Fruit fly (Drosophila melanogaster) whole organism, embryonic: ENCODE results near the gene Gr64f.

Source experiments
- Adf1 ChIP-seq: fragments of 200-800 bp; sonication (Bioruptor generic); IDR thresholded peaks from 2 replicates; pipeline ENCODE4 v1.3.6; 2022; ENCODE audit warnings: missing biosample characterization, missing genetic modification characterization
- Atf3 ChIP-seq: fragments of 200-800 bp; sonication (Bioruptor generic); optimal IDR thresholded peaks from 3 replicates; lab custom pipeline; 2016; ENCODE audit warnings: missing biosample characterization, missing genetic modification characterization
- B-H1 ChIP-seq: fragments of 200-800 bp; sonication (Bioruptor generic); IDR thresholded peaks from 3 replicates; pipeline ENCODE4 v1.3.6; 2022; ENCODE audit warnings: missing biosample characterization, missing genetic modification characterization
- Bteb2 ChIP-seq: fragments of 200-800 bp; sonication (Bioruptor generic); optimal IDR thresholded peaks from 2 replicates; lab custom pipeline; 2016; ENCODE audit warnings: missing biosample characterization, missing genetic modification characterization
- CG10366 ChIP-seq: fragments of 200-800 bp; sonication (Bioruptor generic); IDR thresholded peaks from 2 replicates; pipeline ENCODE4 v1.3.6; 2022; ENCODE audit warnings: missing biosample characterization, missing genetic modification characterization
- CG10959 ChIP-seq: fragments of 200-800 bp; sonication (Bioruptor generic); IDR thresholded peaks from 2 replicates; pipeline ENCODE4 v1.3.6; 2022; ENCODE audit warnings: missing biosample characterization, missing genetic modification characterization
- CG11093 ChIP-seq: fragments of 200-800 bp; sonication (Bioruptor generic); IDR thresholded peaks from 3 replicates; pipeline ENCODE4 v1.3.6; 2022; ENCODE audit warnings: missing biosample characterization, missing genetic modification characterization
- CG12769 ChIP-seq: fragments of 200-800 bp; sonication (Bioruptor generic); optimal IDR thresholded peaks from 2 replicates; lab custom pipeline; 2019; ENCODE audit warnings: missing biosample characterization, mild to moderate bottlenecking, missing genetic modification characterization, moderate library complexity
- CG14050 ChIP-seq: fragments of 200-800 bp; sonication (Bioruptor generic); IDR thresholded peaks from 3 replicates; pipeline ENCODE4 v1.3.6; 2022; ENCODE audit warnings: missing biosample characterization, missing genetic modification characterization
- CG15073 ChIP-seq: fragments of 200-800 bp; sonication (Bioruptor generic); optimal IDR thresholded peaks from 2 replicates; lab custom pipeline; 2016; ENCODE audit warnings: missing biosample characterization, missing genetic modification characterization
- CG1647 ChIP-seq: fragments of 200-800 bp; sonication (Bioruptor generic); optimal IDR thresholded peaks from 3 replicates; lab custom pipeline; 2016; ENCODE audit warnings: missing biosample characterization, missing genetic modification characterization
- CG17328 ChIP-seq: fragments of 200-800 bp; sonication (Bioruptor generic); IDR thresholded peaks from 2 replicates; pipeline ENCODE4 v1.3.6; 2022; ENCODE audit warnings: missing biosample characterization, missing genetic modification characterization
- CG17359 ChIP-seq: fragments of 200-800 bp; sonication (Bioruptor generic); optimal IDR thresholded peaks from 3 replicates; lab custom pipeline; 2018; ENCODE audit warnings: missing biosample characterization, mild to moderate bottlenecking, missing genetic modification characterization, moderate library complexity
- CG17568 ChIP-seq: fragments of 200-800 bp; sonication (Bioruptor generic); optimal IDR thresholded peaks from 2 replicates; lab custom pipeline; 2018; ENCODE audit warnings: missing biosample characterization, mild to moderate bottlenecking, missing genetic modification characterization, moderate library complexity
- CG18599 ChIP-seq: fragments of 200-800 bp; sonication (Bioruptor generic); optimal IDR thresholded peaks from 3 replicates; lab custom pipeline; 2017; ENCODE audit warnings: missing biosample characterization, missing genetic modification characterization, mild to moderate bottlenecking, moderate library complexity, missing genetic modification reagents
- CG30403 ChIP-seq: fragments of 200-800 bp; sonication (Bioruptor generic); optimal IDR thresholded peaks from 3 replicates; lab custom pipeline; 2016; ENCODE audit warnings: missing biosample characterization, missing genetic modification characterization
- CG3726 ChIP-seq: fragments of 200-800 bp; sonication (Bioruptor generic); IDR thresholded peaks from 3 replicates; pipeline ENCODE4, ENCODE4 v1.3.6; 2022; ENCODE audit warnings: missing biosample characterization, missing genetic modification characterization
- CG3838 ChIP-seq: fragments of 200-800 bp; sonication (Bioruptor generic); optimal IDR thresholded peaks from 3 replicates; lab custom pipeline; 2016; ENCODE audit warnings: missing biosample characterization, missing genetic modification characterization
- CG4360 ChIP-seq: fragments of 200-800 bp; sonication (Bioruptor generic); IDR thresholded peaks from 2 replicates; pipeline ENCODE4 v1.3.6; 2022; ENCODE audit warnings: missing biosample characterization, missing genetic modification characterization
- CG5245 ChIP-seq: fragments of 200-800 bp; sonication (Bioruptor generic); optimal IDR thresholded peaks from 3 replicates; lab custom pipeline; 2016; ENCODE audit warnings: missing biosample characterization, missing genetic modification characterization
- CG6813 ChIP-seq: fragments of 200-800 bp; sonication (Bioruptor generic); optimal IDR thresholded peaks from 2 replicates; lab custom pipeline; 2017; ENCODE audit warnings: missing biosample characterization, missing genetic modification characterization, mild to moderate bottlenecking, moderate library complexity, missing genetic modification reagents
- CG7372 ChIP-seq: fragments of 200-800 bp; sonication (Bioruptor generic); IDR thresholded peaks from 2 replicates; pipeline ENCODE4 v1.3.6; 2022; ENCODE audit warnings: missing biosample characterization, missing genetic modification characterization
- CG7786 ChIP-seq: fragments of 200-800 bp; sonication (Bioruptor generic); optimal IDR thresholded peaks from 2 replicates; lab custom pipeline; 2016; ENCODE audit warnings: missing biosample characterization, missing genetic modification characterization
- Chrac-16 ChIP-seq: fragments of 200-800 bp; sonication (Bioruptor generic); optimal IDR thresholded peaks from 3 replicates; lab custom pipeline; 2016; ENCODE audit warnings: missing biosample characterization, missing genetic modification characterization
- Dad ChIP-seq: fragments of 200-800 bp; sonication (Bioruptor generic); optimal IDR thresholded peaks from 3 replicates; lab custom pipeline; 2016; ENCODE audit warnings: missing biosample characterization, missing genetic modification characterization
- Dbx ChIP-seq: fragments of 200-800 bp; sonication (Bioruptor generic); IDR thresholded peaks from 3 replicates; pipeline ENCODE4 v1.3.6; 2022; ENCODE audit warnings: missing biosample characterization, missing genetic modification characterization
- Dip3 ChIP-seq: fragments of 200-800 bp; sonication (Bioruptor generic); optimal IDR thresholded peaks from 3 replicates; lab custom pipeline; 2016; ENCODE audit warnings: missing biosample characterization, missing genetic modification characterization
- Drgx ChIP-seq: fragments of 200-800 bp; sonication (Bioruptor generic); IDR thresholded peaks from 2 replicates; pipeline ENCODE4 v1.3.6; 2022; ENCODE audit warnings: missing biosample characterization, missing genetic modification characterization
- Fer3 ChIP-seq: fragments of 200-800 bp; sonication (Bioruptor generic); optimal IDR thresholded peaks from 2 replicates; lab custom pipeline; 2018; ENCODE audit warnings: missing biosample characterization, mild to moderate bottlenecking, missing genetic modification characterization, moderate library complexity
- NC2α ChIP-seq: fragments of 200-800 bp; sonication (Bioruptor generic); optimal IDR thresholded peaks from 2 replicates; lab custom pipeline; 2016; ENCODE audit warnings: missing biosample characterization, missing genetic modification characterization
- Nf-YC ChIP-seq: fragments of 200-800 bp; optimal IDR thresholded peaks from 3 replicates; lab custom pipeline; 2019; ENCODE audit warnings: missing biosample characterization, mild to moderate bottlenecking, missing genetic modification characterization, moderate library complexity
- Pdp1 ChIP-seq, 2 experiments: fragments of 200-800 bp; sonication (Bioruptor generic); optimal IDR thresholded peaks; 3 replicates each; lab custom pipeline; 2016; ENCODE audit warnings: missing biosample characterization in 2 of 2, missing genetic modification characterization in 2 of 2, mild to moderate bottlenecking in 1 of 2, moderate library complexity in 1 of 2
- Ssrp ChIP-seq: fragments of 200-800 bp; sonication (Bioruptor generic); optimal IDR thresholded peaks from 2 replicates; lab custom pipeline; 2018; ENCODE audit warnings: missing biosample characterization, mild to moderate bottlenecking, missing genetic modification characterization, moderate library complexity
- TFAM ChIP-seq: fragments of 200-800 bp; sonication (Bioruptor generic); optimal IDR thresholded peaks from 2 replicates; lab custom pipeline; 2017; ENCODE audit warnings: missing biosample characterization, missing genetic modification characterization, inconsistent platforms
- ab ChIP-seq: fragments of 200-800 bp; sonication (Bioruptor generic); optimal IDR thresholded peaks from 2 replicates; lab custom pipeline; 2016; ENCODE audit warnings: missing biosample characterization, missing genetic modification characterization
- chif ChIP-seq, 2 experiments: fragments of 200-800 bp; sonication (Bioruptor generic); optimal IDR thresholded peaks; 3 replicates each; lab custom pipeline; 2016; ENCODE audit warnings: missing biosample characterization in 2 of 2, missing genetic modification characterization in 2 of 2
- cwo ChIP-seq: fragments of 200-800 bp; sonication (Bioruptor generic); optimal IDR thresholded peaks from 3 replicates; lab custom pipeline; 2017; ENCODE audit warnings: missing biosample characterization, missing genetic modification characterization, mild to moderate bottlenecking, moderate library complexity, missing genetic modification reagents
- fd102C ChIP-seq: fragments of 200-800 bp; sonication (Bioruptor generic); optimal IDR thresholded peaks from 2 replicates; lab custom pipeline; 2018; ENCODE audit warnings: missing biosample characterization, mild to moderate bottlenecking, missing genetic modification characterization, moderate library complexity
- grau ChIP-seq: fragments of 200-800 bp; optimal IDR thresholded peaks from 3 replicates; lab custom pipeline; 2019; ENCODE audit warnings: missing biosample characterization, mild to moderate bottlenecking, missing genetic modification characterization, moderate library complexity
- gt ChIP-seq: fragments of 200-800 bp; sonication (Bioruptor generic); IDR thresholded peaks from 2 replicates; pipeline ENCODE4 v1.3.6; 2022; ENCODE audit warnings: missing biosample characterization, missing genetic modification characterization
- ind ChIP-seq: fragments of 200-800 bp; sonication (Bioruptor generic); optimal IDR thresholded peaks from 3 replicates; lab custom pipeline; 2016; ENCODE audit warnings: missing biosample characterization, missing genetic modification characterization
- inv ChIP-seq: fragments of 200-800 bp; sonication (Bioruptor generic); IDR thresholded peaks from 2 replicates; pipeline ENCODE4 v1.3.6; 2022; ENCODE audit warnings: missing biosample characterization, missing genetic modification characterization; ENCODE audit not compliant: partially characterized antibody
- jing ChIP-seq: fragments of 200-800 bp; sonication (Bioruptor generic); optimal IDR thresholded peaks from 2 replicates; lab custom pipeline; 2018; ENCODE audit warnings: missing biosample characterization, mild to moderate bottlenecking, missing genetic modification characterization
- knrl ChIP-seq: fragments of 200-800 bp; sonication (Bioruptor generic); IDR thresholded peaks from 3 replicates; pipeline ENCODE4 v1.3.6; 2022; ENCODE audit warnings: missing biosample characterization, missing genetic modification characterization; ENCODE audit not compliant: partially characterized antibody
- maf-S ChIP-seq: fragments of 200-800 bp; sonication (Bioruptor generic); optimal IDR thresholded peaks from 2 replicates; lab custom pipeline; 2016; ENCODE audit warnings: missing biosample characterization, missing genetic modification characterization
- onecut ChIP-seq: fragments of 200-800 bp; sonication (Bioruptor generic); IDR thresholded peaks from 2 replicates; pipeline ENCODE4 v1.3.6; 2022; ENCODE audit warnings: missing biosample characterization, missing genetic modification characterization
- pfk ChIP-seq: fragments of 200-800 bp; sonication (Bioruptor generic); optimal IDR thresholded peaks from 2 replicates; lab custom pipeline; 2018; ENCODE audit warnings: missing biosample characterization, mild to moderate bottlenecking, missing genetic modification characterization, moderate library complexity
- sens ChIP-seq: fragments of 200-800 bp; sonication (Bioruptor generic); peaks from one replicate; lab custom pipeline; 2016; ENCODE audit warnings: missing biosample characterization, missing genetic modification characterization
- sens-2 ChIP-seq: fragments of 200-800 bp; sonication (Bioruptor generic); IDR thresholded peaks from 2 replicates; pipeline ENCODE4 v1.3.6; 2022; ENCODE audit warnings: missing biosample characterization, missing genetic modification characterization
- yki ChIP-seq: fragments of >200 bp; optimal IDR thresholded peaks from 3 replicates; lab custom pipeline; 2018
- zen ChIP-seq: fragments of 200-800 bp; sonication (Bioruptor generic); optimal IDR thresholded peaks from 3 replicates; lab custom pipeline; 2018; ENCODE audit warnings: missing biosample characterization, mild to moderate bottlenecking, missing genetic modification characterization, moderate library complexity

The Gr64f gene

dm6 chr3L:4040247-4040925, 4.8 kb downstream of the Gr64f start, which contains the start of the genes CG11593 and Rcd5 (continued):
- TF ChIP-seq Dbx (GFP tag; lab: Robert Waterston, UW) (peak; percentile 85), CG10959 (GFP tag; lab: Robert Waterston, UW) (no peak), B-H1 (GFP tag; lab: Robert Waterston, UW) (peak; percentile 65), knrl (GFP tag; lab: Robert Waterston, UW) (peak; percentile 53; the same call in 2 of the 3 replicates), sens-2 (GFP tag; lab: Robert Waterston, UW) (no peak), CG11093 (GFP tag; lab: Robert Waterston, UW) (peak; percentile 78; the same call in 2 of the 3 replicates), zen (tag; lab: Kevin White, UChicago) (peak; percentile 52), ind (peak; percentile 72), grau (tag; lab: Kevin White, UChicago) (peak; percentile 71), sens (GFP tag; lab: Kevin White, UChicago) (peak; percentile 73), CG18599 (GFP tag; lab: Kevin White, UChicago) (peak; percentile 53), jing (GFP tag; lab: Kevin White, UChicago) (no peak), inv (no peak), CG6813 (GFP tag; lab: Kevin White, UChicago) (no peak), CG3726 (GFP tag; lab: Robert Waterston, UW) (peak; percentile 55; the same call in 1 of the 3 replicates), chif (GFP tag; optimal IDR thresholded peaks at IDR 0.05; lab: Kevin White, UChicago) (no peak), Adf1 (GFP tag; lab: Robert Waterston, UW) (peak; percentile 49), Drgx (no peak), Dad (no peak), CG17328 (GFP tag; lab: Robert Waterston, UW) (peak; percentile 45; the same call in 1 of the 2 replicates), Fer3 (tag; lab: Kevin White, UChicago) (no peak), CG10366 (GFP tag; lab: Robert Waterston, UW) (peak; percentile 82), onecut (GFP tag; lab: Robert Waterston, UW) (no peak), CG30403 (peak; percentile 76), CG7372 (peak; percentile 79), TFAM (GFP tag; lab: Kevin White, UChicago) (no peak), CG14050 (GFP tag; lab: Robert Waterston, UW) (peak; percentile 62; the same call in 1 of the 3 replicates), CG3838 (GFP tag; lab: Kevin White, UChicago) (no peak), CG4360 (GFP tag; lab: Robert Waterston, UW) (peak; percentile 100), Chrac-16 (peak; percentile 56), Atf3 (GFP tag; lab: Kevin White, UChicago) (no peak), Ssrp (tag; lab: Kevin White, UChicago) (peak; percentile 62), CG5245 (peak; percentile 24), ab (GFP tag; lab: Kevin White, UChicago) (no peak), CG15073 (GFP tag; lab: Kevin White, UChicago) (no peak), CG7786 (GFP tag; lab: Kevin White, UChicago) (no peak), CG12769 (tag; lab: Kevin White, UChicago) (no peak), gt (GFP tag; lab: Robert Waterston, UW) (peak; percentile 41; the same call in 1 of the 2 replicates), Pdp1 (GFP tag; optimal IDR thresholded peaks at IDR 0.05; lab: Kevin White, UChicago) (peak; percentile 36 to 50), Dip3 (GFP tag; lab: Kevin White, UChicago) (peak; percentile 27), Nf-YC (tag; lab: Kevin White, UChicago) (no peak), pfk (GFP tag; lab: Kevin White, UChicago) (no peak), fd102C (GFP tag; lab: Kevin White, UChicago) (no peak), CG17359 (tag; lab: Kevin White, UChicago) (no peak), CG1647 (GFP tag; lab: Kevin White, UChicago) (peak; percentile 20), yki (lab: Kevin White, UChicago) (no peak), cwo (GFP tag; lab: Kevin White, UChicago) (no peak), maf-S (peak; percentile 8), Bteb2 (peak; percentile 17), NC2α (GFP tag; lab: Kevin White, UChicago) (no peak), CG17568 (no peak)
